Fruit fly (Drosophila melanogaster): Measurements from ENCODE around the gene CG17568.

CG17568 gene

DNA sequence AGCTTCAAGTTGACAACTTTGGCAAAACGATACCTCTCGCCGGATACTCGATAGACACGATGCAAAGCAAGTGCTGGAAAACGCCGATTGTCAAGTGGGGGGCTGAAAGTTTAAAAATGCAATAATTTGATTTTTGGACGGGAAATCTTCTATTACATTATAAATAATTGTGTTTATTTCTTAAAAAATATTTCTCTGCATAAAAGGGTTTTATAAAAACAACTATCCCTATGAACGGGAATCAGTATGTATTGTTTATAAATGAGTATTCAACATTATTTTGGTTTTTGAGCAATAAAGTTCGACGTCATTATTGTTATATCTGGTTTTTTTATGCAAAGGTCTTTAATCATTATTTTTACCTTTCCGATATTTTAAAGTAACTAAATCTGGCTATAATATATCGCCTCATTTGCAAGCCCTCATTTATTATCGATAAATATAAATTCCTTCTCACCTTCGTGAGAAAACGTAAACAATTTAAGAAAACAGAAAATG lies 49.5 kb downstream of the CG17568 start, which contains the start of the genes AsnRS and DCTN6-p27 (continued):
- 0 out of 2 replicates have a peak, but pooled peaks have one; percentile 19 for TF ChIP-seq CG32772 (GFP tag; IDR thresholded peaks at IDR 0.05)
- TF ChIP-seq Pdp1 (GFP tag; optimal IDR thresholded peaks at IDR 0.05): peak; percentile 34 to 69
- TF ChIP-seq p53 (GFP tag; optimal IDR thresholded peaks at IDR 0.05): no peak
- TF ChIP-seq dmrt11E (tag; optimal IDR thresholded peaks at IDR 0.05): peak; percentile 59
- TF ChIP-seq NFAT (GFP tag; IDR thresholded peaks at IDR 0.05): peak; percentile 77
- TF ChIP-seq CG12391 (tag; optimal IDR thresholded peaks at IDR 0.05): peak; percentile 79
- TF ChIP-seq lola (GFP tag; optimal IDR thresholded peaks at IDR 0.05): peak in 1 of 3 experiments; percentile 65
- TF ChIP-seq Dbx (GFP tag; IDR thresholded peaks at IDR 0.05): peak; percentile 72
- TF ChIP-seq Ets65A (GFP tag): peak; percentile 81
- TF ChIP-seq Xbp1 (GFP tag; optimal IDR thresholded peaks at IDR 0.05): peak; percentile 80
- TF ChIP-seq CG7357 (GFP tag; IDR thresholded peaks at IDR 0.05): 0 out of 3 replicates have a peak, but pooled peaks have one; percentile 15
- no peak for TF ChIP-seq CG12219 (GFP tag; optimal IDR thresholded peaks at IDR 0.05)
- no peak for TF ChIP-seq Sin3A (optimal IDR thresholded peaks at IDR 0.05)
- peak; percentile 60; the same call in 1 of the 2 replicates for TF ChIP-seq sna (GFP tag; IDR thresholded peaks at IDR 0.05; ENCODE audit: partially characterized antibody)
- peak; percentile 34 for TF ChIP-seq CG2875 (GFP tag; optimal IDR thresholded peaks at IDR 0.05)
- peak; percentile 70 for TF ChIP-seq zfh1 (GFP tag; IDR thresholded peaks at IDR 0.05)
- no peak for TF ChIP-seq Kr (GFP tag; optimal IDR thresholded peaks at IDR 0.05)
- peak; percentile 14 for TF ChIP-seq CG31365 (tag; optimal IDR thresholded peaks at IDR 0.05)
- peak; percentile 61 for TF ChIP-seq Dref (GFP tag; IDR thresholded peaks at IDR 0.05)
- TF ChIP-seq B-H2 (GFP tag; optimal IDR thresholded peaks at IDR 0.05): peak; percentile 85
- peak; percentile 36 for TF ChIP-seq ERR (GFP tag; optimal IDR thresholded peaks at IDR 0.05)
- peak; percentile 61 for TF ChIP-seq CG33557 (GFP tag; optimal IDR thresholded peaks at IDR 0.05)
- 0 out of 2 replicates have a peak, but pooled peaks have one; percentile 19 for TF ChIP-seq wdn (GFP tag; IDR thresholded peaks at IDR 0.05)
- peak; percentile 70 for TF ChIP-seq ci (GFP tag; IDR thresholded peaks at IDR 0.05)
- TF ChIP-seq crol (GFP tag; IDR thresholded peaks at IDR 0.05): no peak
- TF ChIP-seq nom (GFP tag; optimal IDR thresholded peaks at IDR 0.05): peak; percentile 18
- no peak for TF ChIP-seq cad (GFP tag; optimal IDR thresholded peaks at IDR 0.05)
- no peak for TF ChIP-seq dimm (GFP tag; IDR thresholded peaks at IDR 0.05)
- peak; percentile 67; the same call in 2 of the 3 replicates for TF ChIP-seq Doc3 (GFP tag; IDR thresholded peaks at IDR 0.05; ENCODE audit: partially characterized antibody)
- TF ChIP-seq CG5953 (GFP tag; IDR thresholded peaks at IDR 0.05): 0 out of 2 replicates have a peak, but pooled peaks have one; percentile 48
- TF ChIP-seq CG10565 (GFP tag; optimal IDR thresholded peaks at IDR 0.05): no peak
- peak; percentile 65 for TF ChIP-seq CG3281 (GFP tag; optimal IDR thresholded peaks at IDR 0.05)
- TF ChIP-seq TFAM (GFP tag; optimal IDR thresholded peaks at IDR 0.05): no peak
- TF ChIP-seq CG1529 (GFP tag; optimal IDR thresholded peaks at IDR 0.05): peak; percentile 18
- peak; percentile 38 for TF ChIP-seq CG18619 (GFP tag; optimal IDR thresholded peaks at IDR 0.05)
- peak; percentile 49 for TF ChIP-seq Dp (GFP tag; optimal IDR thresholded peaks at IDR 0.05)
- no peak for TF ChIP-seq CG7372 (GFP tag; IDR thresholded peaks at IDR 0.05)
- peak; percentile 38 for TF ChIP-seq Nf-YB (GFP tag; optimal IDR thresholded peaks at IDR 0.05)
- peak; percentile 67; the same call in 2 of the 3 replicates for TF ChIP-seq ken (GFP tag; IDR thresholded peaks at IDR 0.05)
- peak; percentile 31 for TF ChIP-seq NK7.1 (GFP tag; optimal IDR thresholded peaks at IDR 0.05)
- TF ChIP-seq CG12942 (GFP tag; optimal IDR thresholded peaks at IDR 0.05): peak; percentile 36
- peak; percentile 70 for TF ChIP-seq CG17829 (tag; optimal IDR thresholded peaks at IDR 0.05)
- TF ChIP-seq trh (GFP tag; optimal IDR thresholded peaks at IDR 0.05): peak; percentile 40
- peak; percentile 10 for TF ChIP-seq CG8089 (GFP tag; optimal IDR thresholded peaks at IDR 0.05)
- TF ChIP-seq Med (GFP tag): peak; percentile 95
- peak; percentile 30 for TF ChIP-seq tx (GFP tag; optimal IDR thresholded peaks at IDR 0.05)
- peak; percentile 63 for TF ChIP-seq caup (GFP tag; optimal IDR thresholded peaks at IDR 0.05; ENCODE audit: severe bottlenecking)
- peak; percentile 76 for TF ChIP-seq phol (tag; optimal IDR thresholded peaks at IDR 0.05)
- peak; percentile 70 for TF ChIP-seq NC2β (GFP tag; optimal IDR thresholded peaks at IDR 0.05)
- no peak for TF ChIP-seq ash1 (GFP tag; optimal IDR thresholded peaks at IDR 0.05)
